Worm (Caenorhabditis elegans): ENCODE measurements around the gene saeg-1.

Gene saeg-1

DNA sequence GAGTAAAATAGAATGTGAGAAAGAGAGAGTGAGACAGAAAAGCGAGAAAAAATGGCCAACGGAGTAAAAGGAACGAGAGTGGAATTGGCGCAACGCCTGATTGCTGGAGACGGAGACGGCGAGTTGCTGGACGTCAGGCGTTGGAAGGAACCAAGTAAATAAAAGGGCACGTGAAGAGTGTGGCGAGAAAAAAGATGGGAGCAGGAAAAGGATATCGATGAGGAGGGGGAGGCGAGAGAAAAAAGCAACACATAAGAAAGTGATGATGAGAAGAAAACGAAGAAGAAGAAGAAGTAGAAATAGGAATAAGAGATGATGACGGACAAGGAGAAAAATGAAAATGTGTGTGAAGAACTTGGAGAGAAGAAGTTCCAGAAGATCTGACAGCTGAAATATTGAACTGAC, 6.0 kb upstream of the saeg-1 start (continued):
- TF ChIP-seq pax-3 (tag; optimal IDR thresholded peaks at IDR 0.05) (peak; percentile 56), hlh-4 (tag; optimal IDR thresholded peaks at IDR 0.05) (no peak), egl-27 (tag; optimal IDR thresholded peaks at IDR 0.05) (peak; percentile 71 to 82), ztf-4 (tag; optimal IDR thresholded peaks at IDR 0.05) (peak; percentile 68), fos-1 (tag; optimal IDR thresholded peaks at IDR 0.05) (peak; percentile 78), sox-4 (tag; optimal IDR thresholded peaks at IDR 0.05) (peak; percentile 57), skn-1 (tag; optimal IDR thresholded peaks at IDR 0.05) (peak; percentile 56), efl-3 (GFP tag; optimal IDR thresholded peaks at IDR 0.05) (no peak), lin-14 (GFP tag; optimal IDR thresholded peaks at IDR 0.05) (peak; percentile 99), jun-1 (tag; optimal IDR thresholded peaks at IDR 0.05) (peak; percentile 80), nhr-20 (tag; optimal IDR thresholded peaks at IDR 0.05) (peak; percentile 95), alr-1 (tag; optimal IDR thresholded peaks at IDR 0.05; ENCODE audit: borderline replicate concordance) (no peak), nhr-28 (tag; optimal IDR thresholded peaks at IDR 0.05) (no peak), isw-1 (GFP tag; IDR thresholded peaks at IDR 0.05) (peak; percentile 71), zag-1 (tag; optimal IDR thresholded peaks at IDR 0.05) (no peak), nhr-11 (tag; optimal IDR thresholded peaks at IDR 0.05) (peak; percentile 10), Y116A8C.19 (tag; optimal IDR thresholded peaks at IDR 0.05; ENCODE audit: borderline replicate concordance) (no peak), ceh-8 (GFP tag; optimal IDR thresholded peaks at IDR 0.05) (no peak), lin-35 (GFP tag; optimal IDR thresholded peaks at IDR 0.05) (peak; percentile 60 to 72), ceh-82 (tag; optimal IDR thresholded peaks at IDR 0.05) (peak; percentile 71 to 86 (median 75)), aha-1 (tag; optimal IDR thresholded peaks at IDR 0.05) (no peak), unc-62 (GFP tag; optimal IDR thresholded peaks at IDR 0.05) (no peak), nhr-12 (tag; optimal IDR thresholded peaks at IDR 0.05) (no peak), sup-37 (GFP tag; optimal IDR thresholded peaks at IDR 0.05) (peak; percentile 55), zip-4 (GFP tag; optimal IDR thresholded peaks at IDR 0.05) (no peak), mef-2 (tag; optimal IDR thresholded peaks at IDR 0.05) (peak; percentile 10), efl-1 (optimal IDR thresholded peaks at IDR 0.05) (peak; percentile 71 to 72), efl-1 (GFP tag; optimal IDR thresholded peaks at IDR 0.05 in 1 of 2) (peak; percentile 38 to 88), unc-98 (GFP tag; IDR thresholded peaks at IDR 0.05) (no peak), unc-130 (tag; optimal IDR thresholded peaks at IDR 0.05) (peak; percentile 56), ceh-63 (GFP tag; optimal IDR thresholded peaks at IDR 0.05) (no peak), mdl-1 (tag; optimal IDR thresholded peaks at IDR 0.05) (peak; percentile 79 to 95)

- TF ChIP-seq lin-14 (GFP tag; optimal IDR thresholded peaks at IDR 0.05) (peak; percentile 61), nhr-85 (tag) (peak; percentile 31), nhr-19 (GFP tag; conservative IDR thresholded peaks at IDR 0.05) (peak; percentile 28), sptf-1 (tag; optimal IDR thresholded peaks at IDR 0.05) (no peak), lir-3 (tag; optimal IDR thresholded peaks at IDR 0.05; ENCODE audit: poor library complexity) (no peak), egl-13 (tag; optimal IDR thresholded peaks at IDR 0.05) (no peak), skn-1 (tag; optimal IDR thresholded peaks at IDR 0.05) (no peak), nhr-47 (tag; optimal IDR thresholded peaks at IDR 0.05) (no peak), rnt-1 (tag; optimal IDR thresholded peaks at IDR 0.05) (peak; percentile 45), dsc-1 (tag; optimal IDR thresholded peaks at IDR 0.05) (peak; percentile 9), sox-4 (tag; optimal IDR thresholded peaks at IDR 0.05) (no peak), mdl-1 (tag; optimal IDR thresholded peaks at IDR 0.05) (peak in 1 of 2 experiments; percentile 26), nhr-71 (tag; optimal IDR thresholded peaks at IDR 0.05) (peak; percentile 63)
Measured at ce11 chrV:10870050-10870449, 4.6 kb upstream of the saeg-1 start.

- TF ChIP-seq egl-27 (tag; optimal IDR thresholded peaks at IDR 0.05) (no peak), blmp-1 (tag; optimal IDR thresholded peaks at IDR 0.05) (peak; percentile 62), efl-3 (GFP tag; optimal IDR thresholded peaks at IDR 0.05) (no peak), pax-3 (tag; optimal IDR thresholded peaks at IDR 0.05) (no peak), efl-1 (optimal IDR thresholded peaks at IDR 0.05) (peak in 1 of 2 experiments; percentile 18), efl-1 (GFP tag; optimal IDR thresholded peaks at IDR 0.05 in 1 of 2) (no peak), ztf-4 (tag; optimal IDR thresholded peaks at IDR 0.05) (no peak), mef-2 (tag; optimal IDR thresholded peaks at IDR 0.05) (peak; percentile 27), nhr-19 (GFP tag; conservative IDR thresholded peaks at IDR 0.05) (peak; percentile 41), lin-15B (tag; optimal IDR thresholded peaks at IDR 0.05) (no peak), alr-1 (tag; optimal IDR thresholded peaks at IDR 0.05; ENCODE audit: borderline replicate concordance) (no peak), C16A3.4 (tag; optimal IDR thresholded peaks at IDR 0.05) (no peak), nhr-11 (tag; optimal IDR thresholded peaks at IDR 0.05) (no peak), ces-1 (GFP tag; optimal IDR thresholded peaks at IDR 0.05) (no peak), nhr-85 (tag) (peak; percentile 88), sox-4 (tag; optimal IDR thresholded peaks at IDR 0.05) (peak; percentile 27), C34B4.2 (tag; optimal IDR thresholded peaks at IDR 0.05) (no peak), dpl-1 (GFP tag; optimal IDR thresholded peaks at IDR 0.05) (no peak), rnt-1 (tag; optimal IDR thresholded peaks at IDR 0.05) (no peak), lin-35 (GFP tag; optimal IDR thresholded peaks at IDR 0.05) (peak; percentile 27 to 37), sptf-1 (tag; optimal IDR thresholded peaks at IDR 0.05) (no peak), nhr-237 (tag; optimal IDR thresholded peaks at IDR 0.05) (no peak), nhr-20 (tag; optimal IDR thresholded peaks at IDR 0.05) (peak; percentile 75)
Measured at ce11 chrV:10867586-10867985, 2.1 kb upstream of the saeg-1 start.
